Fruit fly (Drosophila melanogaster): Measurements from ENCODE around the gene SmE.

SmE gene

DNA sequence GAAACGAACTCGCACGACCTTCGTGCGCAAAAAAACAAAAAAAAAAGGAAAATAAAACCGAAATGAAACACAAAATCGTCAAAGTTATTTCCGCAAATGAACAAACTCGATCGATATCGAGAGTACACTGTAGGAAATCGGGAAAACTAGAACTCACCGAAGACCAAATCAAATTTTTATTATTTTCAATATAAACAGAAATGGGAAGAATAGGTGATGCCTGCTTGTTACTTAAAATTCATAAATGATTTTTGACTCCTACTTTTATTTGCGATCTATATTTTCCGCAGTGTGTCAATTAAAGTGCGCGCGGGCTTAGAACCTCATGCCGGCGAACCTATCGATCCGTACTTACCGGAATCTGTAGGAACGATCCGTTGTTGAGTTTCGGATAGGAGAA lies 9.6 kb downstream of the SmE start (continued):
- peak; percentile 55 for TF ChIP-seq Met (GFP tag; optimal IDR thresholded peaks at IDR 0.05)
- TF ChIP-seq dac (GFP tag; optimal IDR thresholded peaks at IDR 0.05): no peak
- TF ChIP-seq salr (GFP tag; optimal IDR thresholded peaks at IDR 0.05): no peak
- TF ChIP-seq fkh (GFP tag; optimal IDR thresholded peaks at IDR 0.05): no peak
- peak; percentile 34 for TF ChIP-seq CG31627 (GFP tag; optimal IDR thresholded peaks at IDR 0.05)
- TF ChIP-seq CG6792 (GFP tag; optimal IDR thresholded peaks at IDR 0.05): peak; percentile 20
- TF ChIP-seq CG34406 (GFP tag; optimal IDR thresholded peaks at IDR 0.05): peak; percentile 30

DNA sequence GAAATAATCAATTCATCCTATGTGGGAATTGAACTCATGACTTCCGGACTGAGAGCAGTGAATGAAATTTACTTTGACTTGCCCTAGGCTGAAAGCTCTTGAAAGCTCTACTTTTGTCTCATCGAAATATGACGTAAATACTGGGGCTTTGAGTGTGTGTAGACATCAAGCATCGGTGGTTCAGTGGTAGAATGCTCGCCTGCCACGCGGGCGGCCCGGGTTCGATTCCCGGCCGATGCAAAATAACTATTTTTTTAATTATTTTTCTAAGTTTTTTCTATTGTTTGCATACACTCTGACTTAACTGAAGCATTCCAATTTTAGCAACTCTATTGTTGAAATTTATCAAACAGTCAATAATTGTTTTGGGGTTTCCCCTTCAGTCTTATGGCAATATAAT lies 12.6 kb downstream of the SmE start:
- TF ChIP-seq topi (GFP tag; optimal IDR thresholded peaks at IDR 0.05) (no peak), CG1621 (tag; optimal IDR thresholded peaks at IDR 0.05) (no peak), svp (GFP tag) (no peak), salr (GFP tag; optimal IDR thresholded peaks at IDR 0.05) (no peak), CG9139 (GFP tag; optimal IDR thresholded peaks at IDR 0.05) (no peak), Hr4 (GFP tag; optimal IDR thresholded peaks at IDR 0.05) (no peak), CG11294 (GFP tag; IDR thresholded peaks at IDR 0.05) (no peak), CG8632 (GFP tag; optimal IDR thresholded peaks at IDR 0.05) (no peak), Lpt (GFP tag; optimal IDR thresholded peaks at IDR 0.05) (no peak), achi (GFP tag; optimal IDR thresholded peaks at IDR 0.05) (no peak), Ets21C (GFP tag; optimal IDR thresholded peaks at IDR 0.05) (no peak), Sox14 (GFP tag; optimal IDR thresholded peaks at IDR 0.05) (no peak)

DNA sequence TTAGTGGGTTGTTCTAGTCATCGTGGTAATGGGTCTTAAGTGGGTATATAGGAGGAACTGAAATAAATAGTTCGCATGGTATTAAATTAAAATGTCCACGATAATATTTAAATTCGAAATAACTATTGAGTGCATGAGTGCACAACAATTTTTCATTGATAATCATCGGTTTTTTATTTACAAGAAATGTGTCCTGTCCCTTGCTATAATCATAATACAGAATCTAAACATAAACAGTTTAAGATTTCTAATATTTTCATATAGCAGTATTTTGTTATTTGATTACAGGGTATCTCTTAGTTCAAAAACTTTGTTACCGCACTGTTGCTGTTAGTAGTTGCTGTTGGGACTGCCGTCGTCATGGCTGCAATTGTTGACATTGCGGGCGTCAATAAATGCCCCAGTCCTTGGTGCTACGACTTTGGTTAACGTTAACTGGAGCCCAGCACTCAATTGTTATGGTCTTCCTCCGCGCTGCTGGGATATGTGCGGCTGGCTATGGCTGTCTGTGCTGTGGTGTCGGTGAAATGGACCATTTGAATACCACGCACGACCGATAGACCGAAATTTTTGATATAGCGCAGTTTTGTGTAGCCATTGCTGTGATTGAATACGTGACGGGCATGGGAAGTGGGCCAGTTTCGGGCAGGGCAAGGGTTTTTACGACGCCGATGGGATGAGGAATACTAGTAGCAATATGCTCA lies 13.3 kb downstream of the SmE start:
- TF ChIP-seq Eip78C (GFP tag) (peak; percentile 69), CG8119 (GFP tag; IDR thresholded peaks at IDR 0.05) (peak; percentile 26; the same call in 1 of the 3 replicates), Hr4 (GFP tag; optimal IDR thresholded peaks at IDR 0.05) (peak; percentile 45), CG10631 (GFP tag; optimal IDR thresholded peaks at IDR 0.05) (peak; percentile 32), CG15336 (GFP tag; IDR thresholded peaks at IDR 0.05) (peak; percentile 41; the same call in 1 of the 2 replicates), OdsH (GFP tag; optimal IDR thresholded peaks at IDR 0.05) (peak; percentile 36), CG6792 (GFP tag; optimal IDR thresholded peaks at IDR 0.05) (no peak), esn (GFP tag; optimal IDR thresholded peaks at IDR 0.05) (no peak), fd59A (GFP tag; optimal IDR thresholded peaks at IDR 0.05) (no peak), CG6276 (GFP tag; optimal IDR thresholded peaks at IDR 0.05) (peak; percentile 3), CG6163 (GFP tag; IDR thresholded peaks at IDR 0.05) (0 out of 3 replicates have a peak, but pooled peaks have one; percentile 26), lz (GFP tag; optimal IDR thresholded peaks at IDR 0.05) (no peak), CG34406 (GFP tag; optimal IDR thresholded peaks at IDR 0.05) (no peak), acj6 (GFP tag; optimal IDR thresholded peaks at IDR 0.05) (peak; percentile 27), salr (GFP tag; optimal IDR thresholded peaks at IDR 0.05) (peak in 1 of 2 experiments; percentile 28), spab (GFP tag; optimal IDR thresholded peaks at IDR 0.05) (no peak), achi (GFP tag; optimal IDR thresholded peaks at IDR 0.05) (peak; percentile 21), CG3032 (tag; optimal IDR thresholded peaks at IDR 0.05) (no peak), Sox14 (GFP tag; optimal IDR thresholded peaks at IDR 0.05) (peak; percentile 6), pdm3 (GFP tag; optimal IDR thresholded peaks at IDR 0.05) (peak; percentile 16), CG11762 (GFP tag; optimal IDR thresholded peaks at IDR 0.05; ENCODE audit: insufficient read depth) (no peak), dsx (GFP tag; optimal IDR thresholded peaks at IDR 0.05; ENCODE audit: poor library complexity, severe bottlenecking) (peak; percentile 6), CG4318 (GFP tag; optimal IDR thresholded peaks at IDR 0.05) (peak; percentile 41), CG32006 (GFP tag; optimal IDR thresholded peaks at IDR 0.05) (peak; percentile 67)

DNA sequence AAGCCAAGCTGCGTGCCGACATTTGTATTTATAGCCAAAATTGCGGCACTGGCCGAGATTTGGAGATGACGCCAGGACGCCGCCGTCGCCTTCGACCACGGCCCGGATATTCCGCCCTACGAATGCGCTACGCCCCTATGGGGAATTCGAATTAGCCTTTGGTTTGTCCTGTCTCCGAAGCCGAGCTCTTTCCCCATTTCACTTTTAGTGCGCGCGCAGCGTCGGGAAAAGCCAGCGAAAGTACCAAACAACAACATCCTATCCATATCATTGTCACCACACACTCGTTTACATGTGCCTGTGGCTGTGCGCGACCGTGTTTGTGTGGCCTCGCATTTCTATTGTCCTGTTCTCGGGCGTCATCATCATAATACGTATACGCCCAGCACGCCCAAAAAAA lies 13.9 kb downstream of the SmE start, which contains the start of gene Proc:
Proc (minus strand) TSS at position 101 of the 400 bp plus-strand sequence.
- TF ChIP-seq Sox14 (GFP tag; optimal IDR thresholded peaks at IDR 0.05): no peak
- no peak for TF ChIP-seq fd85E (GFP tag; optimal IDR thresholded peaks at IDR 0.05)
- no peak for TF ChIP-seq CG11294 (GFP tag; IDR thresholded peaks at IDR 0.05)
- no peak for TF ChIP-seq Hr39 (GFP tag; optimal IDR thresholded peaks at IDR 0.05)
- no peak for TF ChIP-seq Lpt (GFP tag; optimal IDR thresholded peaks at IDR 0.05)
- no peak for TF ChIP-seq fkh (GFP tag; optimal IDR thresholded peaks at IDR 0.05)
- TF ChIP-seq Ets96B (tag; optimal IDR thresholded peaks at IDR 0.05): no peak
- TF ChIP-seq svp (GFP tag): no peak
- no peak for TF ChIP-seq CG8119 (GFP tag; IDR thresholded peaks at IDR 0.05)
- TF ChIP-seq Sox102F (GFP tag; optimal IDR thresholded peaks at IDR 0.05): no peak
- TF ChIP-seq Hr38 (GFP tag; optimal IDR thresholded peaks at IDR 0.05): no peak
- no peak for TF ChIP-seq CG11902 (GFP tag; optimal IDR thresholded peaks at IDR 0.05)
- TF ChIP-seq pdm3 (GFP tag; optimal IDR thresholded peaks at IDR 0.05): no peak
